Worm (Caenorhabditis elegans): Measurements from ENCODE around the gene K08B4.7.

The K08B4.7 gene

ce11 chrIV:6049062-6049461 is 43.2 kb downstream of the K08B4.7 start:
- TF ChIP-seq T22C8.4 (GFP tag; IDR thresholded peaks at IDR 0.05) (no peak), ztf-23 (GFP tag; IDR thresholded peaks at IDR 0.05) (no peak), tab-1 (GFP tag; IDR thresholded peaks at IDR 0.05) (no peak), ztf-29 (GFP tag; IDR thresholded peaks at IDR 0.05) (no peak), klf-2 (GFP tag; conservative IDR thresholded peaks at IDR 0.05) (no peak), cog-1 (tag; optimal IDR thresholded peaks at IDR 0.05) (no peak), ref-1 (GFP tag; conservative IDR thresholded peaks at IDR 0.05) (no peak), med-1 (GFP tag; optimal IDR thresholded peaks at IDR 0.05; ENCODE audit: insufficient read depth) (no peak), flt-1 (GFP tag; IDR thresholded peaks at IDR 0.05) (no peak)

ce11 chrIV:6048462-6048861 is 43.8 kb downstream of the K08B4.7 start:
- TF ChIP-seq ztf-29 (GFP tag; IDR thresholded peaks at IDR 0.05), result no peak
- no peak for TF ChIP-seq T22C8.4 (GFP tag; IDR thresholded peaks at IDR 0.05)
- TF ChIP-seq klf-2 (GFP tag; conservative IDR thresholded peaks at IDR 0.05), result no peak
- TF ChIP-seq flt-1 (GFP tag; IDR thresholded peaks at IDR 0.05), result no peak
- TF ChIP-seq cog-1 (tag; optimal IDR thresholded peaks at IDR 0.05), result no peak
- TF ChIP-seq med-1 (GFP tag; optimal IDR thresholded peaks at IDR 0.05; ENCODE audit: insufficient read depth), result no peak
- TF ChIP-seq ref-1 (GFP tag; conservative IDR thresholded peaks at IDR 0.05), result no peak
- TF ChIP-seq tab-1 (GFP tag; IDR thresholded peaks at IDR 0.05), result no peak
- no peak for TF ChIP-seq ztf-23 (GFP tag; IDR thresholded peaks at IDR 0.05)

ce11 chrIV:6047164-6047727 is 45.0 kb downstream of the K08B4.7 start:
- TF ChIP-seq T22C8.4 (GFP tag; IDR thresholded peaks at IDR 0.05), result no peak
- TF ChIP-seq med-1 (GFP tag; optimal IDR thresholded peaks at IDR 0.05; ENCODE audit: insufficient read depth), result no peak
- no peak for TF ChIP-seq ztf-23 (GFP tag; IDR thresholded peaks at IDR 0.05)
- no peak for TF ChIP-seq ztf-29 (GFP tag; IDR thresholded peaks at IDR 0.05)
- TF ChIP-seq cog-1 (tag; optimal IDR thresholded peaks at IDR 0.05), result no peak
- no peak for TF ChIP-seq tab-1 (GFP tag; IDR thresholded peaks at IDR 0.05)
- no peak for TF ChIP-seq flt-1 (GFP tag; IDR thresholded peaks at IDR 0.05)
- TF ChIP-seq klf-2 (GFP tag; conservative IDR thresholded peaks at IDR 0.05), result no peak
- TF ChIP-seq ref-1 (GFP tag; conservative IDR thresholded peaks at IDR 0.05), result no peak

Measured in whole organism, midembryonic.